Worm (Caenorhabditis elegans) whole organism, midembryonic: Measurements from ENCODE around the gene ZK632.9.

ENCODE experiments used
- T22C8.4 ChIP-seq: fragments of 200-800 bp; sonication (Bioruptor generic); IDR thresholded peaks from 2 replicates; pipeline ENCODE4 v1.3.6; 2022; ENCODE audit warnings: missing genetic modification characterization, missing compliant biosample characterization
- cog-1 ChIP-seq: sonication (generic microtip); optimal IDR thresholded peaks from 2 replicates; lab custom pipeline; 2016; ENCODE audit warnings: missing genetic modification characterization, missing compliant biosample characterization
- flt-1 ChIP-seq: fragments of 200-800 bp; sonication (Bioruptor generic); IDR thresholded peaks from 2 replicates; pipeline ENCODE4 v1.3.6; 2022; ENCODE audit warnings: missing genetic modification characterization, missing compliant biosample characterization
- klf-2 ChIP-seq: fragments of 200-800 bp; sonication (Bioruptor generic); conservative IDR thresholded peaks from 2 replicates; pipeline ENCODE4 v1.3.6; 2022; ENCODE audit warnings: missing genetic modification reagents, missing genetic modification characterization, missing compliant biosample characterization
- ref-1 ChIP-seq: fragments of 200-800 bp; sonication (Bioruptor generic); conservative IDR thresholded peaks from 2 replicates; pipeline ENCODE4 v1.3.6; 2022; ENCODE audit warnings: missing genetic modification reagents, missing genetic modification characterization, missing compliant biosample characterization
- tab-1 ChIP-seq: fragments of 200-800 bp; sonication (Bioruptor generic); IDR thresholded peaks from 2 replicates; pipeline ENCODE4 v1.3.6; 2022; ENCODE audit warnings: missing genetic modification characterization, missing compliant biosample characterization
- ztf-29 ChIP-seq: fragments of 200-800 bp; sonication (Bioruptor generic); IDR thresholded peaks from 2 replicates; pipeline ENCODE4 v1.3.6; 2022; ENCODE audit warnings: missing genetic modification reagents, missing genetic modification characterization, missing compliant biosample characterization

DNA sequence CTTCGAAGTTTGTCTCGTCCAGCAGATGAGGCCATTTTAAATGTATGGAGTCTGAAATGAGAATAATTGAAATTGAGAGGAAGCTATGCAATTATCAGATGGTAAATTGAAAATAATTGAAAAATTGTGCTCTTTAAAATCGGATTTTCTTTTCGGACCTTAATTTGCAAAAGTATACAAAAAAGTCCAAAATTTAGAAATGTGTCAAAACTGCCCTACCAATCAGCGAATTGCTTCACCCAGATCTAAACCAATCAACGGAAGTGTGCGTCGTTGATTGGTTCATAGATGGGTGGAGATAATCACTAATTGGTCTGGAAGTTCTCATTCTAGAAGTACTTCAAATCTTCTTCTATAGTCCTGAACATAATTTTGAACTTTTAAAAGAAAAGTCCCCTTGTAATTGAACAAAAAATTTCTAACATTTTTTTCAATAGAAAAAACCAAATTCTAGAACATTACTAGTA, 35.6 kb downstream of the ZK632.9 start, which contains the start of gene R10E11.5:
- TF ChIP-seq cog-1 (no peak), T22C8.4 (GFP tag; lab: Robert Waterston, UW) (no peak), flt-1 (GFP tag; lab: Robert Waterston, UW) (no peak), klf-2 (no peak), ztf-29 (GFP tag; lab: Robert Waterston, UW) (no peak), ref-1 (GFP tag; lab: Robert Waterston, UW) (no peak), tab-1 (GFP tag; lab: Robert Waterston, UW) (no peak)
